Worm (Caenorhabditis elegans): Measurements from ENCODE around the gene gldi-11.

The gldi-11 gene

DNA sequence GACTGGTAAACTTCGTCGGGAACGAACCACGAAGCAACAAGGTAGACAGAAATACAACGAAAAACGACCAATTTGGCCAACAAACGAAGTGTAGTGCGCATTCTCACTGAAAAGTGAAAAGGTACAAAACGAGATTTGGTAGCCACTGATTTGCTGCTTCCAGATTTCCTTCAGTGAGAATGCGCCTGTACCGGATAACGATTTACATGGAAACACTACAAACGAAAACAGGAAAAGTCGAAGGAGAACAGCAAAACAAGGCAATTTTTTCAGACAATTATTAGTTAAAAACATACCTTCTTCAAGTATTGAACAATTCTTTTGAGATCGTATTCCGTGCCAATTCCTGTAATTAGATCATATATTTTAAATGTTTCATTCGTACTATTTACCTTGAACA, 47.4 kb upstream of the gldi-11 start, which contains the start of gene pigb-1:
pigb-1 (minus strand) TSS at position 101 of the 400 bp plus-strand sequence.
- TF ChIP-seq madf-3 (GFP tag; IDR thresholded peaks at IDR 0.05): 0 out of 2 replicates have a peak, but pooled peaks have one; percentile 11
- no peak for TF ChIP-seq F22D6.2 (tag; optimal IDR thresholded peaks at IDR 0.05)

DNA sequence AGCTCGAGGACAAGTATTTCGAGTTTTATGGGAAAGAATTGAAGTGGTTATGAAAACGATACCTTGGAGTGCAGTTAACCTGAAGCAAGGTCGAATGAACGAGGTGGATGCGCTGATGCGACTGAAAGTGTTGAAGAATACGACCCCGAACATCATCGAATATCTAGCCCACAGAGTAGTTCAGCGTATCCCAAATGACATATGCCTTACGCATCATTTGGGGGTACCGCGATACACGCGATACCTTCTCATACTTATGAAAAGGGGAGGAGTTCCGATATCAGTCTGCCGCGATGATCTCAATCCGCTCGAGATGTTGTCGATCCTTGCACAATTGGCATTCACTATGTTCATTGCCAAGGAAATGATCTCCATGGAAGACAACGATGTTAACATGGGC, 44.2 kb upstream of the gldi-11 start, which contains the start of gene T27F7.12:
T27F7.12 (plus strand) TSS at position 301 of the 400 bp plus-strand sequence.
- no peak for TF ChIP-seq hmg-1.2 (GFP tag; IDR thresholded peaks at IDR 0.05)
- 0 out of 2 replicates have a peak, but pooled peaks have one; percentile 33 for TF ChIP-seq aptf-3 (GFP tag; IDR thresholded peaks at IDR 0.05)

DNA sequence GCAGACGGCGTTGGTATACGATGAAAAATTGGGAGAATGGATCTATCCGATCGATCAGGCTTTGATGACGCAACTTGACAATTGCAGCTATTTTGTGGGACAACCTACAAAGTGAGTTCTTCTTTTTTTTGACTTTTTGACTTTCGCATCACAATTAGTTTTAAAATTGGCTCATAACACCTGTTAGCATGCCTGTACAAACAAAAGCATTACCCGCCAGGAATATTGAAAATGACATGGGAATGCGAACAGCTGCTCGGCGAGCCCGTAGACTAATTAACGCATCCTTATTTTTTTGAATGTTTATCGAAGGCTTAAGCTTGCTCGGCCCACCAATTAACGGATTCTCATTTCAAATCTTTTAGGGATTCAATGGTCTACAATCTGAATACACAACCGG, 41.7 kb upstream of the gldi-11 start:
- TF ChIP-seq K12H6.12 (tag; optimal IDR thresholded peaks at IDR 0.05): no peak
- no peak for TF ChIP-seq ZK185.1 (tag; optimal IDR thresholded peaks at IDR 0.05; ENCODE audit: poor library complexity, severe bottlenecking)
- TF ChIP-seq snpc-4 (GFP tag; optimal IDR thresholded peaks at IDR 0.05): no peak
- no peak for TF ChIP-seq snpc-4 (tag; optimal IDR thresholded peaks at IDR 0.05)
- no peak for TF ChIP-seq lin-40 (tag; optimal IDR thresholded peaks at IDR 0.05)
- TF ChIP-seq atf-7 (tag; optimal IDR thresholded peaks at IDR 0.05): no peak
- no peak for TF ChIP-seq sea-2 (GFP tag; IDR thresholded peaks at IDR 0.05)
- no peak for TF ChIP-seq F57C9.4 (tag; optimal IDR thresholded peaks at IDR 0.05)
- no peak for TF ChIP-seq somi-1 (GFP tag; optimal IDR thresholded peaks at IDR 0.05)
- no peak for TF ChIP-seq tbp1 (GFP tag; optimal IDR thresholded peaks at IDR 0.05)

DNA sequence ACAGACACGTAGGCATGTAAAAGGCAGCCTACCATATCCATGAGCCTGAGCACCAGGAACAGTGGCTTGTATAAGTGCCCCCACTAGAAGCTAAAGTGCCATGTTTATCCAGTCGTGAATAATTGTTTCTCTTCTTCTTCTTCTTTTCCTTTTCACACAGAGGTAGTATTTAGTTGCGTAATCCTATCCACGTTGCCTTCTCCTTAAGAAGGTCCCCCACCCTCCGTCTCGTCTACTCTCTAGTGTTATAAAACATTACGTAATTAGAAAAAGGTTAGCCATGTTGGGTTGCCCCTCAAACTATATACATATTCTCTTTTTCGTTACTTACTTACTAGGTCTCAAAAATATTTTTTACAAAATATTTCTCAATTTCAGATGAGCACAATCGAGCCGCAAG, 41.1 kb upstream of the gldi-11 start:
- TF ChIP-seq ccch-3 (GFP tag; optimal IDR thresholded peaks at IDR 0.05): no peak
- TF ChIP-seq Y53G8AR.9 (GFP tag; conservative IDR thresholded peaks at IDR 0.05): no peak

DNA sequence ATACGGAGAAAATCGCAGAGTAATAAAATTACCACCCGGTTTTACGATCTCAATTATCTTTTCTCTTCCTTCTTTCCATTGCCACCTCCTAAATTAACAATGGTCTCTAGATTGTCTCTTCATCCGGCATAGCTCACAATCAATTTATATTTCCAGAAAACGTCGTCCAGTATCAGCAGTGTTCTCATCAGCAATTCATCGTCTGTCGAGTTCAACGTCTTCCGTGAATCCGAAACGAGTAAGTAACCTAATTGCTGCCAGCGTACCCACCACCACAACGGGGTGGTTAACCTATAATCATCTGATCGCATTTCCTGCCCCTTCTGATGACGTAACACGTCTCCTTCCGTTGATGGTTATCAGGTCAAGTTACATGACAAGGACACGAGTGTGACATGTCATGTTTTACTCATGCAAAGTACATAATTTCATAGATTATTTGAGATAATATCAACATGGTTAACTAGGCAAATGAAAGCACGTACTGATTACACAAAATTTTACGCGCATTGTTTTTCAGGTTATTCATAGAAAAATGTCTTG, 40.4 kb upstream of the gldi-11 start:
- TF ChIP-seq B0336.3 (GFP tag; IDR thresholded peaks at IDR 0.05) (no peak), ztf-25 (GFP tag; IDR thresholded peaks at IDR 0.05) (no peak), athp-1 (tag; optimal IDR thresholded peaks at IDR 0.05) (no peak), ztf-22 (GFP tag; optimal IDR thresholded peaks at IDR 0.05) (no peak), F39B2.1 (GFP tag; IDR thresholded peaks at IDR 0.05) (no peak), aptf-2 (GFP tag; conservative IDR thresholded peaks at IDR 0.05) (no peak), attf-3 (GFP tag; conservative IDR thresholded peaks at IDR 0.05) (no peak), C17E4.6 (GFP tag; IDR thresholded peaks at IDR 0.05) (no peak)

DNA sequence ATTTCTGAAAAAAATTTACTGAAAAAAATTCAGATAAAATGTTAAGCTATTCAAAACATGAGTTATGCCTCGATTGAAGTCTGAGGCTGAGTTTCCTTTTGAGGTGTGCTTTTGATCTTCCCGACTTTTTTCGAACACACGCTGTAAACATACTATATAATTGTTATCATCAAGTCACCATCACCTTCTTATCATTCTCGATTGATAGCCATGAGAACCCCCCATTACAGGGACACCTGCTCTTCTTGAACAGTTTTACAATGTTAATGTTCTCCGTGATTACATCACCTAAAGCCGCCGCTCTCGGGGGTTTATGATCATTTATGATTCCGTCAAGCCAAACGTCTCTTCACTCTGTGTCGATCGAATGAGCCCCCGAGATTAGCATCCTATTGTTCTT, 38.6 kb upstream of the gldi-11 start:
- TF ChIP-seq cebp-2 (GFP tag; IDR thresholded peaks at IDR 0.05) (no peak), egrh-3 (GFP tag; IDR thresholded peaks at IDR 0.05) (no peak), F33H1.4 (GFP tag; IDR thresholded peaks at IDR 0.05) (no peak), repo-1 (tag; optimal IDR thresholded peaks at IDR 0.05) (no peak), rpc-1 (optimal IDR thresholded peaks at IDR 0.05) (no peak), rpc-1 (tag; optimal IDR thresholded peaks at IDR 0.05) (no peak), lin-40 (tag; optimal IDR thresholded peaks at IDR 0.05) (no peak), ceh-79 (tag; optimal IDR thresholded peaks at IDR 0.05) (no peak), F10E7.11 (tag; optimal IDR thresholded peaks at IDR 0.05) (no peak), ccch-3 (GFP tag; optimal IDR thresholded peaks at IDR 0.05) (no peak), Y53F4B.3 (GFP tag; IDR thresholded peaks at IDR 0.05) (no peak), tbx-9 (tag; optimal IDR thresholded peaks at IDR 0.05; ENCODE audit: borderline replicate concordance) (no peak), F57C9.4 (tag; optimal IDR thresholded peaks at IDR 0.05) (no peak), unc-130 (GFP tag; optimal IDR thresholded peaks at IDR 0.05) (no peak), Y67H2A.10 (GFP tag; conservative IDR thresholded peaks at IDR 0.05) (no peak), mel-28 (tag; optimal IDR thresholded peaks at IDR 0.05; ENCODE audit: borderline replicate concordance) (no peak), ets-4 (GFP tag; optimal IDR thresholded peaks at IDR 0.05) (no peak), madf-8 (GFP tag; conservative IDR thresholded peaks at IDR 0.05) (no peak), F39B2.1 (GFP tag; IDR thresholded peaks at IDR 0.05) (no peak), mxl-1 (tag; optimal IDR thresholded peaks at IDR 0.05) (no peak), let-607 (tag; optimal IDR thresholded peaks at IDR 0.05) (no peak)

Data from whole organism, young adult.